Worm (Caenorhabditis elegans) whole organism, L4 larva: ENCODE measurements around the gene Y53G8AR.6.

Source experiments
- F10B5.3 ChIP-seq: sonication (generic microtip); optimal IDR thresholded peaks from 2 replicates; lab custom pipeline; 2016; ENCODE audit warnings: mild to moderate bottlenecking, missing genetic modification characterization, missing compliant biosample characterization
- F44E2.7 ChIP-seq: fragments of 200-800 bp; sonication (Bioruptor generic); IDR thresholded peaks from 2 replicates; pipeline ENCODE4 v2.1.2; 2022; ENCODE audit warnings: missing genetic modification characterization, missing compliant biosample characterization
- T26A8.4 ChIP-seq: fragments of 200-800 bp; sonication (Bioruptor generic); IDR thresholded peaks from 2 replicates; pipeline ENCODE4 v1.3.6; 2022; ENCODE audit warnings: missing genetic modification characterization, missing compliant biosample characterization
- Y75B8A.6 ChIP-seq: fragments of 200-800 bp; sonication (Bioruptor generic); IDR thresholded peaks from 2 replicates; pipeline ENCODE4 v1.3.6; 2022; ENCODE audit warnings: missing genetic modification reagents, missing genetic modification characterization, missing compliant biosample characterization
- aha-1 ChIP-seq: fragments of 150-350 bp; peaks from one replicate; lab custom pipeline; 2014; ENCODE audit warnings: missing biosample characterization, missing genetic modification characterization
- ceh-62 ChIP-seq: sonication (generic microtip); optimal IDR thresholded peaks from 2 replicates; lab custom pipeline; 2017; ENCODE audit warnings: missing biosample characterization, missing genetic modification characterization
- ctbp-1 ChIP-seq: fragments of 200-800 bp; sonication (Bioruptor generic); IDR thresholded peaks from 2 replicates; pipeline ENCODE4 v1.3.6; 2022; ENCODE audit warnings: missing genetic modification reagents, missing genetic modification characterization, missing compliant biosample characterization
- daf-16 ChIP-seq, 3 experiments: sonication (generic microtip); optimal IDR thresholded peaks; 2 replicates each; lab custom pipeline; 2016 to 2017; ENCODE audit warnings: missing genetic modification characterization in 3 of 3, missing genetic modification reagents in 3 of 3, mild to moderate bottlenecking in 2 of 3, missing compliant biosample characterization in 2 of 3, missing biosample characterization in 1 of 3, moderate library complexity in 1 of 3
- daf-19 ChIP-seq: fragments of 200-800 bp; sonication (Bioruptor generic); conservative IDR thresholded peaks from 2 replicates; pipeline ENCODE4 v1.3.6; 2022; ENCODE audit warnings: missing genetic modification characterization, missing compliant biosample characterization
- dmd-6 ChIP-seq: fragments of 200-800 bp; sonication (Bioruptor generic); IDR thresholded peaks from 2 replicates; pipeline ENCODE4 v1.3.6; 2022; ENCODE audit warnings: missing genetic modification reagents, missing genetic modification characterization, missing compliant biosample characterization
- dve-1 ChIP-seq: sonication (generic microtip); optimal IDR thresholded peaks from 2 replicates; lab custom pipeline; 2017; ENCODE audit warnings: antibody characterized with exemption, mild to moderate bottlenecking, missing genetic modification characterization, missing compliant biosample characterization; ENCODE audit not compliant: insufficient read depth
- egl-43 ChIP-seq: fragments of 200-800 bp; sonication (Bioruptor generic); IDR thresholded peaks from 2 replicates; pipeline ENCODE4 v1.3.6; 2022; ENCODE audit warnings: missing genetic modification reagents, missing genetic modification characterization, missing compliant biosample characterization
- fkh-10 ChIP-seq: fragments of 150-350 bp; optimal IDR thresholded peaks from 2 replicates; lab custom pipeline; 2014; ENCODE audit warnings: missing biosample characterization, missing genetic modification reagents, missing genetic modification characterization
- hif-1 ChIP-seq, 2 experiments: sonication (generic microtip); optimal IDR thresholded peaks; 2 replicates each; lab custom pipeline; 2016 to 2017; ENCODE audit warnings: missing compliant biosample characterization in 2 of 2, missing genetic modification characterization in 2 of 2, missing genetic modification reagents in 2 of 2, missing genotype in 2 of 2, mild to moderate bottlenecking in 1 of 2
- hmg-1.1 ChIP-seq: fragments of 200-800 bp; sonication (Bioruptor generic); IDR thresholded peaks from 2 replicates; pipeline ENCODE4 v1.3.6; 2022; ENCODE audit warnings: missing genetic modification reagents, missing genetic modification characterization, missing compliant biosample characterization
- lin-1 ChIP-seq: fragments of 200-800 bp; sonication (Bioruptor generic); IDR thresholded peaks from 2 replicates; pipeline ENCODE4 v1.3.6; 2022; ENCODE audit warnings: missing genetic modification reagents, missing genetic modification characterization, missing compliant biosample characterization
- lin-13 ChIP-seq: fragments of 150-350 bp; optimal IDR thresholded peaks from 2 replicates; lab custom pipeline; 2014; ENCODE audit warnings: missing biosample characterization, missing genetic modification reagents, missing genetic modification characterization
- lin-15B ChIP-seq: fragments of 150-350 bp; sonication (generic microtip); optimal IDR thresholded peaks from 3 replicates; lab custom pipeline; 2014; ENCODE audit warnings: missing biosample characterization, missing genetic modification characterization
- lin-29 ChIP-seq: fragments of 200-800 bp; sonication (Bioruptor generic); IDR thresholded peaks from 2 replicates; pipeline ENCODE4 v1.3.6; 2022; ENCODE audit warnings: missing genetic modification reagents, missing genetic modification characterization, missing compliant biosample characterization
- lsy-2 ChIP-seq, 2 experiments: fragments of 150-350 bp in 1 of 2; sonication (generic microtip) in 1 of 2; optimal IDR thresholded peaks; 2 replicates each; lab custom pipeline; 2014 to 2017; ENCODE audit warnings: missing biosample characterization in 2 of 2, missing genetic modification characterization in 2 of 2
- mdl-1 ChIP-seq, 2 experiments: fragments of 150-350 bp in 1 of 2; sonication (generic microtip) in 1 of 2; optimal IDR thresholded peaks; 2 replicates each; lab custom pipeline; 2014 to 2017; ENCODE audit warnings: missing biosample characterization in 2 of 2, missing genetic modification characterization in 2 of 2
- mes-2 ChIP-seq: sonication (generic microtip); optimal IDR thresholded peaks from 2 replicates; lab custom pipeline; 2016; ENCODE audit warnings: missing genotype, mild to moderate bottlenecking, missing genetic modification characterization, missing compliant biosample characterization; ENCODE audit not compliant: poor library complexity, severe bottlenecking
- nhr-102 ChIP-seq: sonication (generic microtip); optimal IDR thresholded peaks from 2 replicates; lab custom pipeline; 2016; ENCODE audit warnings: mild to moderate bottlenecking, missing genetic modification characterization, moderate library complexity, missing compliant biosample characterization
- nhr-11 ChIP-seq: fragments of 150-350 bp; optimal IDR thresholded peaks from 2 replicates; lab custom pipeline; 2014; ENCODE audit warnings: missing biosample characterization, missing genetic modification characterization
- nhr-25 ChIP-seq: sonication (generic microtip); optimal IDR thresholded peaks from 2 replicates; lab custom pipeline; 2017; ENCODE audit warnings: missing genetic modification characterization, mild to moderate bottlenecking, missing compliant biosample characterization, antibody characterized with exemption, moderate library complexity, borderline replicate concordance; ENCODE audit not compliant: insufficient read depth
- nhr-28 ChIP-seq: fragments of 150-350 bp; optimal IDR thresholded peaks from 2 replicates; lab custom pipeline; 2014; ENCODE audit warnings: missing biosample characterization, missing genetic modification characterization
- nhr-41 ChIP-seq: fragments of 200-800 bp; sonication (Bioruptor generic); IDR thresholded peaks from 2 replicates; pipeline ENCODE4 v1.3.6; 2022; ENCODE audit warnings: missing genetic modification reagents, missing genetic modification characterization, missing compliant biosample characterization
- nhr-6 ChIP-seq: fragments of 150-350 bp; optimal IDR thresholded peaks from 2 replicates; lab custom pipeline; 2014; ENCODE audit warnings: missing biosample characterization, missing genetic modification characterization
- nhr-77 ChIP-seq: fragments of 150-350 bp; optimal IDR thresholded peaks from 2 replicates; lab custom pipeline; 2014; ENCODE audit warnings: missing biosample characterization, missing genetic modification characterization
- php-3 ChIP-seq: fragments of 200-800 bp; sonication (Bioruptor generic); IDR thresholded peaks from 2 replicates; pipeline ENCODE4 v1.3.6; 2022; ENCODE audit warnings: missing genetic modification reagents, missing genetic modification characterization, missing compliant biosample characterization
- pqm-1 ChIP-seq: sonication (generic microtip); optimal IDR thresholded peaks from 2 replicates; lab custom pipeline; 2017; ENCODE audit warnings: missing biosample characterization, missing genetic modification characterization
- rbr-2 ChIP-seq: sonication (generic microtip); optimal IDR thresholded peaks from 2 replicates; lab custom pipeline; 2016; ENCODE audit warnings: missing genotype, missing genetic modification characterization, missing compliant biosample characterization
- sdz-12 ChIP-seq: fragments of 200-800 bp; sonication (Bioruptor generic); optimal IDR thresholded peaks from 2 replicates; lab custom pipeline; 2018; ENCODE audit warnings: mild to moderate bottlenecking, missing genetic modification characterization, missing compliant biosample characterization
- spr-1 ChIP-seq: sonication (generic microtip); optimal IDR thresholded peaks from 2 replicates; lab custom pipeline; 2016; ENCODE audit warnings: mild to moderate bottlenecking, missing genetic modification characterization, missing compliant biosample characterization
- spr-3 ChIP-seq: fragments of 200-800 bp; sonication (Bioruptor generic); optimal IDR thresholded peaks from 2 replicates; lab custom pipeline; 2018; ENCODE audit warnings: mild to moderate bottlenecking, missing genetic modification characterization, missing compliant biosample characterization
- unc-62 ChIP-seq, 3 experiments: fragments of 150-350 bp in 1 of 3; sonication (generic microtip); optimal IDR thresholded peaks in 2 of 3; peaks in 1 of 3; 1 replicate in 1 of 3; 2 replicates in 2 of 3; lab custom pipeline; 2014 to 2017; ENCODE audit warnings: missing biosample characterization in 3 of 3, missing genetic modification characterization in 3 of 3, missing genetic modification reagents in 3 of 3, missing genotype in 1 of 3
- zfp-2 ChIP-seq: sonication (generic microtip); optimal IDR thresholded peaks from 2 replicates; lab custom pipeline; 2016; ENCODE audit warnings: mild to moderate bottlenecking, missing genetic modification characterization, missing compliant biosample characterization
- ztf-7 ChIP-seq: fragments of 150-350 bp; optimal IDR thresholded peaks from 2 replicates; lab custom pipeline; 2014; ENCODE audit warnings: missing biosample characterization, missing genetic modification characterization

The Y53G8AR.6 gene

ce11 chrIII:3279304-3279703, 15.2 kb upstream of the Y53G8AR.6 start (continued):
- TF ChIP-seq pqm-1 (tag; lab: Kevin White, UChicago) (no peak), F44E2.7 (no peak), sdz-12 (no peak), ztf-7 (peak; percentile 42), php-3 (GFP tag; lab: Robert Waterston, UW) (no peak), F10B5.3 (tag; lab: Kevin White, UChicago) (no peak), lin-29 (0 out of 2 replicates have a peak, but pooled peaks have one; percentile 23), daf-19 (GFP tag; lab: Robert Waterston, UW) (no peak), hif-1 (tag; optimal IDR thresholded peaks at IDR 0.05; lab: Kevin White, UChicago) (peak in 1 of 2 experiments; percentile 14), lin-15B (tag; lab: Kevin White, UChicago) (no peak), dmd-6 (GFP tag; lab: Robert Waterston, UW) (peak; percentile 77), nhr-25 (tag; lab: Kevin White, UChicago) (peak; percentile 9), unc-62 (GFP tag; optimal IDR thresholded peaks at IDR 0.05 in 1 of 2; lab: Kevin White, UChicago) (peak in 1 of 2 experiments; percentile 89), unc-62 (tag; optimal IDR thresholded peaks at IDR 0.05; lab: Kevin White, UChicago) (no peak), nhr-6 (tag; lab: Kevin White, UChicago) (peak; percentile 85), egl-43 (GFP tag; lab: Robert Waterston, UW) (no peak), aha-1 (tag; lab: Kevin White, UChicago) (peak; percentile 96), T26A8.4 (GFP tag; lab: Robert Waterston, UW) (peak; percentile 65; the same call in 1 of the 2 replicates), Y75B8A.6 (no peak), mes-2 (tag; lab: Kevin White, UChicago) (peak; percentile 48), zfp-2 (no peak), dve-1 (tag; lab: Kevin White, UChicago) (peak; percentile 91), lsy-2 (tag; optimal IDR thresholded peaks at IDR 0.05; lab: Kevin White, UChicago) (peak; percentile 30 to 89), mdl-1 (tag; optimal IDR thresholded peaks at IDR 0.05; lab: Kevin White, UChicago) (peak in 1 of 2 experiments; percentile 49), spr-3 (no peak), lin-13 (GFP tag; lab: Kevin White, UChicago) (peak; percentile 58), rbr-2 (peak; percentile 37), daf-16 (GFP tag; optimal IDR thresholded peaks at IDR 0.05; lab: Kevin White, UChicago) (peak in 1 of 2 experiments; percentile 18), daf-16 (tag; optimal IDR thresholded peaks at IDR 0.05; lab: Kevin White, UChicago) (peak; percentile 51), nhr-77 (tag; lab: Kevin White, UChicago) (peak; percentile 42), ctbp-1 (GFP tag; lab: Robert Waterston, UW) (no peak), fkh-10 (GFP tag; lab: Kevin White, UChicago) (no peak), hmg-1.1 (peak; percentile 73), nhr-11 (peak; percentile 10), lin-1 (GFP tag; lab: Robert Waterston, UW) (no peak), nhr-102 (tag; lab: Kevin White, UChicago) (peak; percentile 22), nhr-28 (peak; percentile 60)
- TF ChIP-seq, all 104 proteins: peak for 31

ce11 chrIII:3281860-3282358, 12.6 kb upstream of the Y53G8AR.6 start, which contains the start of gene mfsd-8:
mfsd-8 (plus strand) TSS chrIII:3282308.
- TF ChIP-seq dve-1 (tag; lab: Kevin White, UChicago) (peak; percentile 51), aha-1 (tag; lab: Kevin White, UChicago) (peak; percentile 36), nhr-28 (peak; percentile 46), dmd-6 (GFP tag; lab: Robert Waterston, UW) (peak; percentile 88), unc-62 (GFP tag; optimal IDR thresholded peaks at IDR 0.05 in 1 of 2; lab: Kevin White, UChicago) (no peak), unc-62 (tag; optimal IDR thresholded peaks at IDR 0.05; lab: Kevin White, UChicago) (no peak), spr-1 (tag; lab: Kevin White, UChicago) (no peak), nhr-41 (GFP tag; lab: Robert Waterston, UW) (peak; percentile 88), pqm-1 (tag; lab: Kevin White, UChicago) (peak; percentile 81), ceh-62 (no peak), lin-1 (GFP tag; lab: Robert Waterston, UW) (peak; percentile 72)
